Worm (Caenorhabditis elegans) whole organism, mixed stage, embryonic: ENCODE data around the gene aex-4.

Experiments used
- blmp-1 ChIP-seq: fragments of 150-350 bp; optimal IDR thresholded peaks from 2 replicates; lab custom pipeline; 2014; ENCODE audit warnings: missing biosample characterization, missing genetic modification characterization
- lsy-2 ChIP-seq: fragments of 150-350 bp; optimal IDR thresholded peaks from 2 replicates; lab custom pipeline; 2014; ENCODE audit warnings: missing biosample characterization, missing genetic modification characterization

- TF ChIP-seq lsy-2 (tag; lab: Kevin White, UChicago) (no peak), blmp-1 (tag; lab: Kevin White, UChicago) (no peak)
Observed at ce11 chrX:3695826-3696225, 33.3 kb upstream of the aex-4 start.
